Fruit fly (Drosophila melanogaster) whole organism, wandering third instar larva: ENCODE results near the gene tws.

Experiments used
- Abd-B ChIP-seq: fragments of >200 bp; optimal IDR thresholded peaks from 2 replicates; lab custom pipeline; 2017; ENCODE audit warnings: missing biosample characterization, missing genetic modification characterization
- Dfd ChIP-seq: fragments of >200 bp; optimal IDR thresholded peaks from 2 replicates; lab custom pipeline; 2017; ENCODE audit warnings: missing biosample characterization, missing genetic modification characterization
- Hr83 ChIP-seq: fragments of 200-300 bp; sonication (Bioruptor generic); optimal IDR thresholded peaks from 2 replicates; lab custom pipeline; 2016; ENCODE audit warnings: missing biosample characterization, mild to moderate bottlenecking, missing genetic modification characterization, moderate library complexity; ENCODE audit not compliant: poor library complexity, severe bottlenecking
- Myc ChIP-seq: fragments of >200 bp; optimal IDR thresholded peaks from 2 replicates; lab custom pipeline; 2017
- br ChIP-seq: fragments of 200-800 bp; sonication (Bioruptor generic); optimal IDR thresholded peaks from 2 replicates; lab custom pipeline; 2016; ENCODE audit warnings: missing biosample characterization, missing genetic modification characterization
- h ChIP-seq: fragments of 200-800 bp; sonication (Bioruptor generic); optimal IDR thresholded peaks from 3 replicates; lab custom pipeline; 2016; ENCODE audit warnings: missing biosample characterization, mild to moderate bottlenecking, missing genetic modification characterization
- lola ChIP-seq: fragments of >200 bp; optimal IDR thresholded peaks from 2 replicates; lab custom pipeline; 2017; ENCODE audit warnings: missing biosample characterization, missing genetic modification characterization
- pan ChIP-seq: fragments of >200 bp; optimal IDR thresholded peaks from 2 replicates; lab custom pipeline; 2017
- psq ChIP-seq: fragments of 200-800 bp; sonication (Bioruptor generic); optimal IDR thresholded peaks from 3 replicates; lab custom pipeline; 2017; ENCODE audit warnings: missing biosample characterization, mild to moderate bottlenecking, missing genetic modification characterization, moderate library complexity
- tai ChIP-seq: sonication (Bioruptor generic); optimal IDR thresholded peaks from 2 replicates; lab custom pipeline; 2016; ENCODE audit warnings: missing biosample characterization, missing genetic modification characterization
- usp ChIP-seq: fragments of >200 bp; optimal IDR thresholded peaks from 2 replicates; lab custom pipeline; 2017; ENCODE audit warnings: missing biosample characterization, missing genetic modification characterization

DNA sequence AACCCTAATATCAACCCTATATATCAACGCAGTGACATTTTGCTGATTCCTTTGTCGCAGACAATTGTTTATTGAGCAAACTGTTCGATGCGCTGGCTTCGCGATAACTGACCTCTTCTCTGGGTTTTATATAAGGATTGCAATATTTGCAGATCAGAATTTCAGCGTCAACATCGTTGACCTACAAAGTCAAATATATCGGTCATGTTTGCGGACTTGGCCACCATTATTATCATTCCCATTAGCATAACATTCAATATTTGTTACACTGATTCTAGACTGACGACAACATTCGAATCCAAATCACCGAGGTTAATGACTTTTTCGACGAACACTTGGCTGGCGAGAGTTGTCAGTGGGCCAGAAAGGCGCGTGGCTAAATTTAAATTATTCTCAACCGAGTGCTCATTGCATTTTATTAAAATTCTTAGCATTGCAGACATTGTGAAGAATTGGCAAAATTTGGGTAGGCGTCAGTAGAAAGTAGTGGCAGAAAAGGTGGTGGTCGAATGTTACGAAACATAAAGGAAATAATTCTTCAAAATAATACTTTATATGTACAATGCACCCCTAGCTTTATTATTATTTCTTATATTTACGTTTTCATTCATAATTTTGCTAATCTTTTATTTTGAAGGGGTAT lies 29.7 kb upstream of the tws start:
- TF ChIP-seq psq (GFP tag; lab: Kevin White, UChicago) (no peak), lola (GFP tag; lab: Kevin White, UChicago) (no peak), Dfd (GFP tag; lab: Kevin White, UChicago) (no peak), Hr83 (no peak), br (GFP tag; lab: Kevin White, UChicago) (no peak), tai (GFP tag; lab: Kevin White, UChicago) (no peak), h (GFP tag; lab: Kevin White, UChicago) (no peak), usp (no peak), pan (lab: Kevin White, UChicago) (no peak), Abd-B (GFP tag; lab: Kevin White, UChicago) (no peak), Myc (no peak)
